Fruit fly (Drosophila melanogaster) Kc167 (cell line): Measurements from ENCODE around the gene CG13855.

ENCODE experiments used
- Myc ChIP-seq: fragments of >200 bp; optimal IDR thresholded peaks from 2 replicates; lab custom pipeline; 2017; ENCODE audit warnings: missing external identifiers
- Sin3A ChIP-seq: fragments of >200 bp; optimal IDR thresholded peaks from 2 replicates; lab custom pipeline; 2018; ENCODE audit warnings: missing external identifiers
- h ChIP-seq: fragments of >200 bp; optimal IDR thresholded peaks from 3 replicates; lab custom pipeline; 2018; ENCODE audit warnings: missing external identifiers
- insv ChIP-seq: fragments of >200 bp; optimal IDR thresholded peaks from 3 replicates; lab custom pipeline; 2018; ENCODE audit warnings: missing external identifiers
- psq ChIP-seq: fragments of >200 bp; optimal IDR thresholded peaks from 2 replicates; lab custom pipeline; 2017; ENCODE audit warnings: missing external identifiers
- ttk ChIP-seq: sonication (Bioruptor generic); optimal IDR thresholded peaks from 2 replicates; lab custom pipeline; 2017; ENCODE audit warnings: missing external identifiers

CG13855 gene

DNA sequence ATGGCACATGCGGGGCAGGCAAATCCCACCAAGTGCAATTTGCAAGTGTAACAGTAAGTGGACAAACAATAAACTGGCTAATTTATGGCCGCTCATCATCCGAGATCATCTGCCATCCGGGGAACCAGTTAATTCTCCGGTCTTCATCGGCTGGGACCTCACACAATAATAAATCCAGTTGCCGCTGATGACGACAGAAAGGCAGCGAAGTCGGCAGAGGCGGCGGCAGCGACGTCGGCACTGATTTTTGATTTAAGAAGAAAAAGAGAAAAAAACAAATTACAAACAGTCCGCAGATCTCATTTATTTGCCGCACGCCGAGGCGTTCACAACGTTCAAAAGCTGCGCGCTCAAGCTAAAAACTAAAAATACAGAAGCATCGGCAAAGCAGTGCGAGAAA, 3.4 kb upstream of the CG13855 start, which contains the start of gene CG13856:
Gene CG13856 (plus strand): TSS at position 301 of the 400 bp plus-strand sequence.
- TF ChIP-seq psq (lab: Kevin White, UChicago) (no peak), insv (lab: Kevin White, UChicago) (no peak), Sin3A (lab: Kevin White, UChicago) (no peak)

DNA sequence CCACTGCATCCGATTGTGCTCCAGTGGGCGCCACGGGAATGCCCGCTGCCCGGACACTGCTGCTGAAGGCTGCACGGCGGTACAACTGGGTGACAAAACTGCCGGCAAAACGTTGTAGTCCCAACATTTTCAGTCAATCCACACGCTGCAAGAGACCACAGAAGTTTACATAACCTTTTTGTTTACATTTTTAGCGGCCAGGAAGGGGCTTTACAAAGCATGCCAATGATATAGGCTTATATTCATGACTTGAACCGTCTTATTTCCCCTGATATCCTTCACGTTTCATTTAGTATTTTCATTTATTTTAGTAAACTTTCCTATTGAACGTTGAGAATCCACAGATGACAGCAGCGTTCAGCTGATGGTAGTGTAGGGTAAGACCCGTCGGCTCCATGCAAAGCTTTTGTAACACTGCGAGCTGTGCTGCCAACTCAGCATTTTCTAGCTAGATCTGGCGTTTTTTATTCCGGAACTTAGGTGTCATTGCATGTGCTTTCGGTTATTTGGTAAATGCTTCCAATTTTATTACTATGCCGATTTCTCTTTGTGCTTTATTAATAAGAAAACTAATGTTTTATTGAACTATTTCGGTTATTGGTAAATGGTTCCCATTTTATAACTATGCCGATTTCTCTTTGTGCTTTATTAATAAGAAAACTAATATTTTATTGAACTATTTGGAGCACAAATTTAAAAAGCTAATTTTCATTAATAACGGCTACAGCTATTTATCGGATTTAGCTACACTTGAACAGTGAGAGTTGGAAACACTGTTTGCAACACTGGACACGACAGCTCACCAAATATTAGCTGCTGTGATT, 5.0 kb downstream of the CG13855 start, which contains the start of the genes CG13850 and lqfR:
Gene CG13850 (minus strand): TSS at position 379 of the 824 bp plus-strand sequence.
Gene lqfR (plus strand): TSS at position 765 of the 824 bp plus-strand sequence.
- no peak for TF ChIP-seq Myc
- no peak for TF ChIP-seq insv (lab: Kevin White, UChicago)
- TF ChIP-seq Sin3A (lab: Kevin White, UChicago): no peak
- no peak for TF ChIP-seq psq (lab: Kevin White, UChicago)
- no peak for TF ChIP-seq ttk
- TF ChIP-seq h (lab: Kevin White, UChicago): no peak

DNA sequence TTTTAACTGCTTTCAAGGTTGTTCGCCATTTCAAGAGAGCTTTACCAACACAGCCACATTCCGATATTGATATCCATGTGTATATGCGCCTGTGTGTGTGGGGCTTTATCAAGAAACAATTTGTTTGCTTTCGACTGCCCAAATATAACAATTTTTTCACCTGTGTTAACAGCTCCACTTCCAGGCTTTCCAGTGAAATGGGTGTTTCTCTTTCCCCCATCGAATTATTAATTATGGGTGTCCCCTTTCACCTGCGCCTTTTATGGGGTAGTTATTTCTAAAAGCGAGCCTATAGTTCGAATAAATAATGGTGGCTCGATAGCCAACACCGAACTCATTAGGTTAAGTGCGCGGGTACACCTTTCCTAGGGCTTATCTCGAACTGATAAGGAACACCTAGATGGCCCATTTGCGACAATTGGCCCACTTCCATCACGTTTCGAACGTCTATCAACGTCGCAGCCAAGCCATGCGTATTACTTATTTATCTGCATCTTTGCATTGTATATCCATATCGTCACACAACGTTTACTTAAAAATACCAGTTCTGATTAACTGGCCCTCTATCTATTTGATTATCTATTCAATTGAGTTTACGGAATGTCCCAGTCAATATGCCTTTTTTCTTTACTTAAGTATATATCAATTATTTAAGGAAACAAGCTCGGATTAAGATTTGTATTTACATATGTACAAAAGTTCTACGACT, 6.3 kb downstream of the CG13855 start:
- TF ChIP-seq Sin3A (lab: Kevin White, UChicago) (no peak), psq (lab: Kevin White, UChicago) (no peak), h (lab: Kevin White, UChicago) (no peak), ttk (no peak), Myc (no peak), insv (lab: Kevin White, UChicago) (no peak)

DNA sequence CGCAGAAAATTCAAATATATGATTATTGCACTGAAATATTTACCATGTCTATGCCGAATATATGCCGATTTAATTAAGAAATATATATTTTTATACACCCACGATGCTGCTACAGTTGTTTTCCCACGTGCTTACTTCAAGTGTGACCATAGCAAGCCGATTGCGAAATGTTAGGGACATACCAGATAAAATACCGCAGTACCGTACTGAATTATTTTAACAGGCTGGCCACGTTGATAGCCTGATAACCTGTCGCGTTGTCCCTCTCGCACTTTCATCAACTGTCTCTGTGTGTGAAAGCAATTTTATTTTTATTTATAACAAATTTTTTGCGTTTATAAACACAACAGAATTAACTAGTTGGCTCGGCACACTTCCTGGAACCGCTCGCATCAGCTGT, 15.2 kb downstream of the CG13855 start, which contains the start of the genes Nop56 and mats:
Gene Nop56 (minus strand): TSS at position 158 of the 400 bp plus-strand sequence.
Gene mats (plus strand): TSS at position 251 of the 400 bp plus-strand sequence.
- TF ChIP-seq h (lab: Kevin White, UChicago) (no peak), ttk (no peak), insv (lab: Kevin White, UChicago) (no peak), Sin3A (lab: Kevin White, UChicago) (no peak), psq (lab: Kevin White, UChicago) (no peak), Myc (no peak)

DNA sequence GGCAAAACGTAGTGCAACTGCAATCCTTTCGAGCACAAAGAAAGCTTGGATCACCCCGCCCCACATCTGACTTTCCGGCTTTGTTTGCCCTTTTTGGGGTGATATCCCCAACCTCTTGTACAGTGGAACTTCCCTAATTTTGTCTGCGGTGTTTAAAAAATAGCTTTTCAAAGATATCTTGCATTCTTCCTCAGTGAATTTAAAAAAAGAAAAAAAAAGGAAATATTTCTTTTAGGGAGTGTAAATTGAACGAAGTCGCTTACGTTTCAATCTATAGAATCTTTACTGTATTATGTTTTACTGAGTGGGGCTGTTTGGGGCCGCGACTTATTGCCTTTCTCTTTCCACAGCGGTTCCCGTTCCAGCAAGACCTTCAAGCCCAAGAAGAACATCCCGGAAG, 15.9 kb downstream of the CG13855 start:
- TF ChIP-seq ttk: no peak
- no peak for TF ChIP-seq Myc
- no peak for TF ChIP-seq Sin3A (lab: Kevin White, UChicago)

DNA sequence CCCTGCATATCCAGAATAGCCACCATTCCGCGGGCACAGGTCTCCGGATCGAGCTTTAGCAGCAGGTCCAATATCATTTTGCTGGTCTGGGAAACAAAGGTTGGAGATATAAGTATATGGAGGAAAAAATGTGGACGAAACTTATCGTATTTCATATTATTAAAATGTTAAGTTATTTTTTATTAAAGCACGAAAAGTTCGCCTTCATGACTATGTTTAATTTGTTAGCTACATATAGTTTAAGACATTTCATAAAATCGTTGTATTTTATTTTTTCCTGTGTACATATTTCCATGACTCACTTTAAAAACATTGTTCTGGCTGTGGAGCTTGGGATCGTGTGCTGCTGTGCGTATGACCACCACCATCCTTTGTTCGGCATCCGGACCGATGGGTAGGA, 18.3 kb downstream of the CG13855 start:
- TF ChIP-seq h (lab: Kevin White, UChicago) (no peak), psq (lab: Kevin White, UChicago) (no peak), Myc (no peak), Sin3A (lab: Kevin White, UChicago) (no peak), ttk (no peak), insv (lab: Kevin White, UChicago) (no peak)

DNA sequence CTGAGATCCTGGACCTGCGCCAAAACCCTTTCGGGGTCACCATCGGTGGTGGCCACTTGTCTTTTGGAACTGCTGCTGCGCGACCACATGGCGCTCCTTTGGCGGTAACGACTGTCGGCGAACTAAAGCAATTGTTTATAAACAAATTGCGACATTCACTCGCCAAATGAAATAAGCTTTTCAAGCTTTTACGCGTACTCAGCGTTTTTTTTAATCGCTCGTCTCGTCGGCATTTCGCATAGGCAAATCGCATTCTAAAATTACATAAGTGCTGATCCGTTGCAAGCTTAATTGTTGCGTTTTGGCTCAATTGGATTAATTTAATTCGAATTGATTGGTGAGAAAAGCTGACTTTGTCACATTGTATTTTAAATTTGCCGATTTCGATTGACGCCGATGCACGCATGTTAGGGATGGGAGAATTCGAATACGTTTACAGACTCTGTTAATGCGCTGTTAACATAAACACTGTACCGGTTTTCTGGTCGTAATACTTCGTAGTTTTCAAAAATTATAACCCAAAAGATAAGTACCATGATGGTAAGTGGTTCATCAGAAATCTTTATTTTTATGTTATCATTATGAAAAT, 19.0 kb downstream of the CG13855 start, which contains the start of gene pinta:
Gene pinta (minus strand): TSS at position 328 of the 589 bp plus-strand sequence.
- no peak for TF ChIP-seq Sin3A (lab: Kevin White, UChicago)
- TF ChIP-seq ttk: no peak
- no peak for TF ChIP-seq Myc
- TF ChIP-seq h (lab: Kevin White, UChicago): no peak
- TF ChIP-seq psq (lab: Kevin White, UChicago): no peak
- no peak for TF ChIP-seq insv (lab: Kevin White, UChicago)

DNA sequence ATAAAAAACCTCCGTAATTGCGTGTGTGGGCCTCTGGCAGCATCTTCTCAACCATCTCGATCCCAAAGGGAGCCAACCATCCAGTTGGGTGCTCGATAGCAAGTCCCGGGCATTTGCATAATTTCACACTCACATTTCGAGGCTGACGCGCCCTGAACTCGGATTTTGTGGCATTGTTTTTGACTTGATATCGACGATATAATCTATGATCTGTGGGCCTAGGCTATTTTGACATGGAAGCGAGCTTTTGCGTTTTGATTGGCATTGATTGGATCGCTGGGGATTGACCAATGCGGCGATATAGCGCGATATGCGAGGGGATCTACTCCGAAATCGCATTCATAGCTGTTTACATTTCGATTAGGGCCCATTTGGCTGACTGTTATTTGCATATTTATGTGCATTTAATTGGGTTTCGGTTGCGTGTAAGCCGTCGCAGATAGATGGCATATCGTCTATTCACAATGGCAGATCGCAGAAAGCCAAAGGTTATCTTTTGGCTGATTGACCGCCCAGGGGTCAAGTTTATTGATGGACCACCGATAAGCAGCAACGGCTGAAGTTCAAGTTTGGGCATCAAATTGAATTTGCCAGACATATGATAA, 26.6 kb downstream of the CG13855 start:
- TF ChIP-seq psq (lab: Kevin White, UChicago): no peak
- no peak for TF ChIP-seq Sin3A (lab: Kevin White, UChicago)
- TF ChIP-seq insv (lab: Kevin White, UChicago): no peak
- no peak for TF ChIP-seq ttk
- TF ChIP-seq Myc: no peak
- no peak for TF ChIP-seq h (lab: Kevin White, UChicago)

DNA sequence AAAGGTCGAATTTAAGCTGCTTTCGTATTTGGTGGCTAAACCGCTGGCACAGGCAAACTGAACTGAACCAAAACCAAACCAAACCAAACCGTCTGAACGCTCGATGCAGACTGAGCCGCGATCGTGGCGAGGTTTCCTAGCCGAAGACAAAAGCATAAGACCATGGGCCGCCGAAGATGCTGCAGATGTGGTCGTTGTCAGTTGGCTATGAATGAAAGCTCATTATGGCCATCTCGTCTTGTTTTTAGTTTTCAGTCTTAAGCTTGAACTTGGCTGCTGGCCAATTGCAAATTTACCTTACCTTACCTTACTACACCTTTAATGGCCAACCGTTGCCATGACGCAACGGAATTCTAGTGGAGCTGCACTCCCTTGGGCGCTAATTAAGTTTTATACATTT, 30.3 kb downstream of the CG13855 start, which contains the start of gene CG13847:
Gene CG13847 (minus strand): TSS at position 101 of the 400 bp plus-strand sequence.
- TF ChIP-seq Myc (no peak), Sin3A (lab: Kevin White, UChicago) (no peak), ttk (no peak), h (lab: Kevin White, UChicago) (no peak), insv (lab: Kevin White, UChicago) (no peak), psq (lab: Kevin White, UChicago) (no peak)

DNA sequence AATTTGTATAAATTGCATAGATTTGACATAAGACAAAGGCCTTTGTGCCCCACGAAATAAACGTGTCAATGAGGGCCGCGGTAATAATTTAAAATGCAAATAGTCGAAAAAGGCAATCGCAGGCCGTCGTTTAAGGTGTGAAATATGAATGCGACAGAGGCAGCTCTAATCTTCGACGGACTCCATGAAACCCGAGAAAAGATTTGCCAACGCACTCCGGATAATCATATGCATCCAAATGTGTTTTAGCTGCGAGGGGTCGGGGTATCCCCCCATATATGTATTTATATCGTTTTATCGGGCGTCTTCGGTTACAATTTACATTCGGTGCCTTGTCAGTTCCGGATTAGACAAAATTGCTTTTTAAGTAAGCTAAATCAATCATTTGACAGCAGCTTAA, 32.6 kb downstream of the CG13855 start:
- TF ChIP-seq insv (lab: Kevin White, UChicago): no peak
- TF ChIP-seq h (lab: Kevin White, UChicago): no peak
- no peak for TF ChIP-seq Sin3A (lab: Kevin White, UChicago)
- TF ChIP-seq ttk: no peak
- no peak for TF ChIP-seq Myc
- no peak for TF ChIP-seq psq (lab: Kevin White, UChicago)

DNA sequence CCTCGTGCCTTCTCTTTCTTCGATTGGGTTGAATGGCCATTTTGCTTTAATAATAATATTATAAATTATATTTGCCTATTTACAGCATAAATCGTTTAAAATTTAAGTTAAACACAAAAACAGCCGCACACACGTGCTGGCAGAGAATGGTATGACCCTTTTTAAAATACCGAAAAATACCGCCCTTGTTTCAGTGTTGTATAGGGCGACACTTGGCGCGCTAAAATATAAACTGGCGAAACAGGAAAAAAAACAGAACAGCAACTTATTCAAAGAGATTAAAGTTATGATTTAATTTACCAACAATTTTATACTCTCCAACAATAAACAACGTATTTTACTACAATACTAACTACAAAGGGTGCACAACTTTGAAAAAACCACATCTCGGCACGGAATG, 40.8 kb downstream of the CG13855 start, which contains the start of gene CG12499:
Gene CG12499 (minus strand): TSS at position 95 of the 400 bp plus-strand sequence.
- TF ChIP-seq ttk: no peak
